Worm (Caenorhabditis elegans) whole organism, L1 larva: ENCODE results near the gene Y39A1A.10.

Source experiments
- C16A3.4 ChIP-seq: fragments of 150-350 bp; optimal IDR thresholded peaks from 2 replicates; lab custom pipeline; 2014; ENCODE audit warnings: missing biosample characterization, missing genetic modification characterization
- F16B12.6 ChIP-seq: fragments of 150-350 bp; optimal IDR thresholded peaks from 2 replicates; lab custom pipeline; 2014; ENCODE audit warnings: missing biosample characterization, missing genetic modification characterization
- Y116A8C.19 ChIP-seq: sonication (generic microtip); optimal IDR thresholded peaks from 2 replicates; lab custom pipeline; 2016; ENCODE audit warnings: missing compliant biosample characterization, missing genetic modification characterization, borderline replicate concordance
- alr-1 ChIP-seq: fragments of 200-800 bp; sonication (Bioruptor generic); optimal IDR thresholded peaks from 2 replicates; lab custom pipeline; 2018; ENCODE audit warnings: borderline replicate concordance, mild to moderate bottlenecking, missing genetic modification characterization, missing compliant biosample characterization
- ama-1 ChIP-seq: fragments of 150-350 bp; optimal IDR thresholded peaks from 2 replicates; lab custom pipeline; 2014
- ceh-82 ChIP-seq, 3 experiments: fragments of 150-350 bp in 1 of 3; sonication (generic microtip) in 2 of 3; optimal IDR thresholded peaks; 2 replicates each; lab custom pipeline; 2014 to 2017; ENCODE audit warnings: missing biosample characterization in 3 of 3, missing genetic modification characterization in 3 of 3
- dsc-1 ChIP-seq: sonication (generic microtip); optimal IDR thresholded peaks from 2 replicates; lab custom pipeline; 2016; ENCODE audit warnings: mild to moderate bottlenecking, missing genetic modification characterization, missing compliant biosample characterization
- efl-1 ChIP-seq, 4 experiments: fragments of 150-350 bp; optimal IDR thresholded peaks in 3 of 4; peaks in 1 of 4; 1 replicate in 1 of 4; 2 replicates in 3 of 4; lab custom pipeline; 2014; ENCODE audit warnings: missing biosample characterization in 2 of 4, missing genetic modification characterization in 2 of 4, missing genetic modification reagents in 2 of 4
- efl-3 ChIP-seq: fragments of 200-800 bp; sonication (Bioruptor generic); optimal IDR thresholded peaks from 2 replicates; lab custom pipeline; 2018; ENCODE audit warnings: mild to moderate bottlenecking, missing genetic modification characterization, missing compliant biosample characterization
- egl-13 ChIP-seq: sonication (generic microtip); optimal IDR thresholded peaks from 2 replicates; lab custom pipeline; 2016; ENCODE audit warnings: missing genotype, missing genetic modification reagents, missing genetic modification characterization, missing compliant biosample characterization
- egl-27 ChIP-seq, 2 experiments: fragments of 150-350 bp in 1 of 2; sonication (generic microtip); optimal IDR thresholded peaks; 3 replicates each; lab custom pipeline; 2017 to 2018; ENCODE audit warnings: missing biosample characterization in 2 of 2, missing genetic modification characterization in 2 of 2, missing genetic modification reagents in 2 of 2
- fkh-10 ChIP-seq: sonication (generic microtip); optimal IDR thresholded peaks from 2 replicates; lab custom pipeline; 2017; ENCODE audit warnings: missing biosample characterization, missing genetic modification reagents, missing genetic modification characterization
- fkh-8 ChIP-seq: sonication (generic microtip); optimal IDR thresholded peaks from 2 replicates; lab custom pipeline; 2016; ENCODE audit warnings: mild to moderate bottlenecking, missing genetic modification characterization, missing compliant biosample characterization
- fos-1 ChIP-seq: fragments of 150-350 bp; optimal IDR thresholded peaks from 2 replicates; lab custom pipeline; 2014; ENCODE audit warnings: missing biosample characterization, missing genetic modification characterization
- grh-1 ChIP-seq: fragments of 200-800 bp; sonication (Bioruptor generic); IDR thresholded peaks from 2 replicates; pipeline ENCODE4 v1.3.6; 2022; ENCODE audit warnings: missing genetic modification reagents, missing genetic modification characterization, missing compliant biosample characterization
- hlh-17 ChIP-seq: fragments of 200-800 bp; sonication (Bioruptor generic); optimal IDR thresholded peaks from 2 replicates; lab custom pipeline; 2018; ENCODE audit warnings: missing genetic modification characterization, mild to moderate bottlenecking, missing compliant biosample characterization, moderate library complexity, borderline replicate concordance
- isw-1 ChIP-seq: fragments of 200-800 bp; sonication (Bioruptor generic); IDR thresholded peaks from 2 replicates; pipeline ENCODE4 v1.3.6; 2022; ENCODE audit warnings: missing genetic modification characterization, missing compliant biosample characterization
- jun-1 ChIP-seq: fragments of 150-350 bp; optimal IDR thresholded peaks from 2 replicates; lab custom pipeline; 2014; ENCODE audit warnings: missing biosample characterization, missing genetic modification reagents, missing genetic modification characterization
- lin-13 ChIP-seq: fragments of 150-350 bp; optimal IDR thresholded peaks from 2 replicates; lab custom pipeline; 2014; ENCODE audit warnings: missing biosample characterization, missing genetic modification reagents, missing genetic modification characterization
- lin-14 ChIP-seq: fragments of 200-800 bp; sonication (Bioruptor generic); optimal IDR thresholded peaks from 2 replicates; lab custom pipeline; 2018; ENCODE audit warnings: mild to moderate bottlenecking, missing genetic modification characterization, moderate library complexity, missing compliant biosample characterization
- lin-15B ChIP-seq: fragments of 150-350 bp; sonication (generic microtip); optimal IDR thresholded peaks from 3 replicates; lab custom pipeline; 2014; ENCODE audit warnings: missing biosample characterization, missing genetic modification characterization
- lin-35 ChIP-seq, 2 experiments: fragments of 150-350 bp; optimal IDR thresholded peaks; 2 replicates each; lab custom pipeline; 2014; ENCODE audit warnings: missing biosample characterization in 2 of 2, missing genetic modification characterization in 2 of 2, missing genetic modification reagents in 2 of 2
- lin-39 ChIP-seq: fragments of 150-350 bp; optimal IDR thresholded peaks from 2 replicates; lab custom pipeline; 2014; ENCODE audit warnings: missing biosample characterization, missing genetic modification reagents, missing genetic modification characterization
- lir-3 ChIP-seq: sonication (generic microtip); optimal IDR thresholded peaks from 2 replicates; lab custom pipeline; 2016; ENCODE audit warnings: mild to moderate bottlenecking, missing genetic modification characterization, moderate library complexity, missing compliant biosample characterization; ENCODE audit not compliant: poor library complexity
- lsy-2 ChIP-seq, 2 experiments: fragments of 150-350 bp; optimal IDR thresholded peaks; 2 replicates each; lab custom pipeline; 2014; ENCODE audit warnings: missing biosample characterization in 2 of 2, missing genetic modification characterization in 2 of 2
- mdl-1 ChIP-seq, 2 experiments: fragments of 150-350 bp; optimal IDR thresholded peaks; 2 replicates each; lab custom pipeline; 2014 to 2017; ENCODE audit warnings: missing biosample characterization in 2 of 2, missing genetic modification characterization in 2 of 2, inconsistent platforms in 1 of 2
- mef-2 ChIP-seq: fragments of 150-350 bp; optimal IDR thresholded peaks from 2 replicates; lab custom pipeline; 2014; ENCODE audit warnings: missing biosample characterization, missing genetic modification characterization
- mep-1 ChIP-seq: fragments of 150-350 bp; optimal IDR thresholded peaks from 2 replicates; lab custom pipeline; 2014; ENCODE audit warnings: missing biosample characterization, missing genetic modification characterization
- nhr-11 ChIP-seq: fragments of 150-350 bp; optimal IDR thresholded peaks from 2 replicates; lab custom pipeline; 2014; ENCODE audit warnings: missing biosample characterization, missing genetic modification characterization
- nhr-12 ChIP-seq: sonication (generic microtip); optimal IDR thresholded peaks from 2 replicates; lab custom pipeline; 2017; ENCODE audit warnings: missing biosample characterization, missing genetic modification characterization
- nhr-20 ChIP-seq: sonication (generic microtip); optimal IDR thresholded peaks from 2 replicates; lab custom pipeline; 2016; ENCODE audit warnings: mild to moderate bottlenecking, missing genetic modification characterization, missing compliant biosample characterization
- nhr-28 ChIP-seq: fragments of 150-350 bp; optimal IDR thresholded peaks from 2 replicates; lab custom pipeline; 2014; ENCODE audit warnings: missing biosample characterization, missing genetic modification characterization
- nhr-47 ChIP-seq: sonication (generic microtip); optimal IDR thresholded peaks from 2 replicates; lab custom pipeline; 2016; ENCODE audit warnings: mild to moderate bottlenecking, missing genetic modification characterization, moderate library complexity, missing compliant biosample characterization
- nhr-71 ChIP-seq: sonication (generic microtip); optimal IDR thresholded peaks from 2 replicates; lab custom pipeline; 2016; ENCODE audit warnings: mild to moderate bottlenecking, missing genetic modification characterization, moderate library complexity, missing compliant biosample characterization
- nhr-84 ChIP-seq: sonication (generic microtip); optimal IDR thresholded peaks from 2 replicates; lab custom pipeline; 2017; ENCODE audit warnings: missing biosample characterization, missing genetic modification characterization
- nhr-85 ChIP-seq: sonication (generic microtip); peaks from one replicate; lab custom pipeline; 2016; ENCODE audit warnings: missing genetic modification characterization, inconsistent platforms, missing compliant biosample characterization
- nhr-90 ChIP-seq: sonication (generic microtip); optimal IDR thresholded peaks from 2 replicates; lab custom pipeline; 2016; ENCODE audit warnings: mild to moderate bottlenecking, missing genetic modification characterization, missing compliant biosample characterization; ENCODE audit not compliant: poor library complexity
- pqm-1 ChIP-seq: sonication (generic microtip); optimal IDR thresholded peaks from 3 replicates; lab custom pipeline; 2017; ENCODE audit warnings: missing biosample characterization, missing genetic modification characterization
- skn-1 ChIP-seq: fragments of 150-350 bp; optimal IDR thresholded peaks from 2 replicates; lab custom pipeline; 2014; ENCODE audit warnings: missing biosample characterization, missing genetic modification characterization
- snu-23 ChIP-seq: sonication (generic microtip); optimal IDR thresholded peaks from 2 replicates; lab custom pipeline; 2016; ENCODE audit warnings: missing genetic modification characterization, missing compliant biosample characterization
- swsn-7 ChIP-seq: sonication (generic microtip); optimal IDR thresholded peaks from 2 replicates; lab custom pipeline; 2016; ENCODE audit warnings: missing genetic modification characterization, missing compliant biosample characterization
- tbx-2 ChIP-seq: sonication (generic microtip); optimal IDR thresholded peaks from 2 replicates; lab custom pipeline; 2016; ENCODE audit warnings: missing genetic modification characterization, missing compliant biosample characterization
- tlp-1 ChIP-seq: fragments of 150-350 bp; optimal IDR thresholded peaks from 2 replicates; lab custom pipeline; 2014; ENCODE audit warnings: missing biosample characterization, missing genetic modification characterization
- unc-30 ChIP-seq: sonication (generic microtip); optimal IDR thresholded peaks from 2 replicates; lab custom pipeline; 2017; ENCODE audit warnings: missing biosample characterization, missing genetic modification characterization
- unc-86 ChIP-seq: sonication (generic microtip); optimal IDR thresholded peaks from 2 replicates; lab custom pipeline; 2016; ENCODE audit warnings: missing genetic modification characterization, missing compliant biosample characterization
- unc-98 ChIP-seq: fragments of 200-800 bp; sonication (Bioruptor generic); IDR thresholded peaks from 2 replicates; pipeline ENCODE4 v1.3.6; 2022; ENCODE audit warnings: missing genetic modification characterization, missing compliant biosample characterization
- xbp-1 ChIP-seq: sonication (generic microtip); optimal IDR thresholded peaks from 2 replicates; lab custom pipeline; 2016; ENCODE audit warnings: missing genetic modification characterization, missing compliant biosample characterization
- zip-4 ChIP-seq: fragments of 200-800 bp; sonication (Bioruptor generic); optimal IDR thresholded peaks from 2 replicates; lab custom pipeline; 2018; ENCODE audit warnings: mild to moderate bottlenecking, missing genetic modification characterization, moderate library complexity, missing compliant biosample characterization
- ztf-11 ChIP-seq, 2 experiments: sonication (generic microtip); optimal IDR thresholded peaks; 2 replicates each; lab custom pipeline; 2016 to 2017; ENCODE audit warnings: missing genetic modification characterization in 2 of 2, missing biosample characterization in 1 of 2, missing compliant biosample characterization in 1 of 2
- ztf-4 ChIP-seq: fragments of 150-350 bp; optimal IDR thresholded peaks from 2 replicates; lab custom pipeline; 2014; ENCODE audit warnings: missing biosample characterization, missing genetic modification characterization

Gene Y39A1A.10

DNA sequence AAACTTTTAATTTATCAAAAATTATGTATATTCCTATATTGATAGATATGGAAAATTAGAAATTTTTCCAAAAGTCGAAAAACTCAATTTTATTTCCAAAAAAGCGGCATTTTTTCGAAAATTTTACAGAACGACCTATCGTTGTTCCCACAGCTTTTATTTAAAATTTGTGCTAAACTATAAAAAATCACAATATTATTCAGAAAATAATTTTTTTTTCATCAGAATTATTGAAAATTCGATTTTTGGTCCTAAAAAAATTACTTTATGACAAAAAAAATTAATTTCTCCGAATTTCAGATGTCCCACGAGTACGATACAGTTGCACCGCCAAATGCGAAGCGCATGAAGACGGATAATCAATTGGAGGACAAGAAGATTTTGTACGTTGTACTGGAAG, 16.7 kb downstream of the Y39A1A.10 start, which contains the start of gene emg-1:
emg-1 (plus strand) TSS at position 301 of the 400 bp plus-strand sequence.
- TF ChIP-seq grh-1 (GFP tag; lab: Robert Waterston, UW) (no peak), lin-35 (GFP tag; optimal IDR thresholded peaks at IDR 0.05; lab: Kevin White, UChicago) (no peak), lsy-2 (tag; optimal IDR thresholded peaks at IDR 0.05; lab: Kevin White, UChicago) (no peak), jun-1 (tag; lab: Kevin White, UChicago) (no peak), nhr-28 (tag; lab: Kevin White, UChicago) (no peak), tlp-1 (tag; lab: Kevin White, UChicago) (no peak), unc-30 (tag; lab: Kevin White, UChicago) (no peak), ztf-4 (tag; lab: Kevin White, UChicago) (no peak), mep-1 (tag; lab: Kevin White, UChicago) (no peak), lin-14 (GFP tag; lab: Kevin White, UChicago) (no peak), ztf-11 (tag; optimal IDR thresholded peaks at IDR 0.05; lab: Kevin White, UChicago) (no peak), snu-23 (GFP tag; lab: Kevin White, UChicago) (no peak), lir-3 (tag; lab: Kevin White, UChicago) (no peak)

DNA sequence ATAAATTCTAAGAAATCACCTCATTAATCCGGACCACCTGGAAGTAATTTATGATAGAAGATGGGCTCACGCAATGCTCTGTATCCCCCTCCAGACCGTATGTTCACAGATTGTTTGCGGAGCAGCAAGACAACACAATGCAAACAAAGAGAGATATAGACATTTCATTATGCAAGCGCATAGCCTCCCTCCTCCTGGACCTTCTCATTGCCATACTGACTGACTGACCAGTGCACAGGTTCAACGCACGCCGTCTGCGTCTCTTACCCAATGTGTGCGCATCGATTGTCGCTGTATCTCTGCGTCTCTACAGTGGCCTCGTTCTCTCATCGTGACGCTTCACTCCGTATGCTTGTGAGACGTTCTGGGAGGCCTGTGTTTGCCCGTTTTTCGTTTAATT, 19.1 kb downstream of the Y39A1A.10 start:
- TF ChIP-seq Y116A8C.19 (no peak), nhr-20 (tag; lab: Kevin White, UChicago) (peak; percentile 25), egl-27 (tag; optimal IDR thresholded peaks at IDR 0.05; lab: Kevin White, UChicago) (no peak), dsc-1 (tag; lab: Kevin White, UChicago) (peak; percentile 81), egl-13 (no peak), skn-1 (tag; lab: Kevin White, UChicago) (no peak), hlh-17 (no peak), alr-1 (no peak), nhr-90 (peak; percentile 23), nhr-28 (tag; lab: Kevin White, UChicago) (no peak), isw-1 (GFP tag; lab: Robert Waterston, UW) (no peak), nhr-47 (tag; lab: Kevin White, UChicago) (peak; percentile 66), unc-98 (GFP tag; lab: Robert Waterston, UW) (no peak), efl-3 (GFP tag; lab: Kevin White, UChicago) (no peak), ztf-11 (tag; optimal IDR thresholded peaks at IDR 0.05; lab: Kevin White, UChicago) (peak in 1 of 2 experiments; percentile 73), lin-39 (tag; lab: Kevin White, UChicago) (no peak), ceh-82 (tag; optimal IDR thresholded peaks at IDR 0.05; lab: Kevin White, UChicago) (peak; percentile 15 to 67 (median 40)), F16B12.6 (tag; lab: Kevin White, UChicago) (peak; percentile 29), nhr-71 (tag; lab: Kevin White, UChicago) (peak; percentile 58), lir-3 (tag; lab: Kevin White, UChicago) (no peak), mef-2 (tag; lab: Kevin White, UChicago) (no peak), fkh-8 (tag; lab: Kevin White, UChicago) (peak; percentile 11), swsn-7 (tag; lab: Kevin White, UChicago) (peak; percentile 53), lin-15B (tag; lab: Kevin White, UChicago) (no peak), nhr-85 (tag; lab: Kevin White, UChicago) (no peak), xbp-1 (tag; lab: Kevin White, UChicago) (peak; percentile 29), zip-4 (no peak), lin-14 (GFP tag; lab: Kevin White, UChicago) (no peak), C16A3.4 (tag; lab: Kevin White, UChicago) (peak; percentile 10), unc-86 (peak; percentile 66), unc-30 (tag; lab: Kevin White, UChicago) (no peak), tbx-2 (tag; lab: Kevin White, UChicago) (peak; percentile 65), fkh-10 (no peak), mdl-1 (tag; optimal IDR thresholded peaks at IDR 0.05; lab: Kevin White, UChicago) (peak in 1 of 2 experiments; percentile 48), ama-1 (lab: Kevin White, UChicago) (no peak), efl-1 (optimal IDR thresholded peaks at IDR 0.05; lab: Kevin White, UChicago) (peak; percentile 66 to 81), efl-1 (GFP tag; optimal IDR thresholded peaks at IDR 0.05 in 1 of 2; lab: Kevin White, UChicago) (peak; percentile 43 to 89), nhr-84 (tag; lab: Kevin White, UChicago) (no peak), snu-23 (GFP tag; lab: Kevin White, UChicago) (peak; percentile 64), fos-1 (tag; lab: Kevin White, UChicago) (no peak), nhr-12 (tag; lab: Kevin White, UChicago) (no peak), pqm-1 (no peak), lin-13 (GFP tag; lab: Kevin White, UChicago) (no peak), nhr-11 (tag; lab: Kevin White, UChicago) (no peak)
